Worm (Caenorhabditis elegans): ENCODE data around the gene srx-32.

ce11 chrV:847521-847920 lies 27.0 kb upstream of the srx-32 start, which contains the start of gene srbc-13:
- TF ChIP-seq mep-1 (tag; optimal IDR thresholded peaks at IDR 0.05) (no peak), flh-1 (GFP tag; optimal IDR thresholded peaks at IDR 0.05) (no peak), nhr-237 (tag; optimal IDR thresholded peaks at IDR 0.05) (no peak), ztf-11 (tag; optimal IDR thresholded peaks at IDR 0.05) (no peak)

All from whole organism, mixed stage, embryonic.